Worm (Caenorhabditis elegans) whole organism, late embryonic: Measurements from ENCODE around the gene jun-1.

Experiments
- C08G9.2 ChIP-seq: sonication (generic microtip); optimal IDR thresholded peaks from 2 replicates; lab custom pipeline; 2016; ENCODE audit warnings: mild to moderate bottlenecking, missing genetic modification characterization, moderate library complexity, missing compliant biosample characterization
- C38D4.7 ChIP-seq: fragments of 200-800 bp; sonication (Bioruptor generic); optimal IDR thresholded peaks from 2 replicates; lab custom pipeline; 2018; ENCODE audit warnings: mild to moderate bottlenecking, missing genetic modification characterization, moderate library complexity, missing compliant biosample characterization
- T23F11.4 ChIP-seq: fragments of 200-800 bp; sonication (Bioruptor generic); optimal IDR thresholded peaks from 2 replicates; lab custom pipeline; 2018; ENCODE audit warnings: mild to moderate bottlenecking, missing genetic modification characterization, missing compliant biosample characterization
- ama-1 ChIP-seq: fragments of 150-350 bp; optimal IDR thresholded peaks from 2 replicates; lab custom pipeline; 2014
- ceh-14 ChIP-seq: sonication (generic microtip); optimal IDR thresholded peaks from 2 replicates; lab custom pipeline; 2016; ENCODE audit warnings: missing genotype, missing genetic modification characterization, missing compliant biosample characterization
- ceh-19 ChIP-seq: fragments of 200-800 bp; sonication (Bioruptor generic); optimal IDR thresholded peaks from 2 replicates; lab custom pipeline; 2018; ENCODE audit warnings: mild to moderate bottlenecking, missing genetic modification characterization, missing compliant biosample characterization
- ceh-2 ChIP-seq: sonication (generic microtip); optimal IDR thresholded peaks from 2 replicates; lab custom pipeline; 2016; ENCODE audit warnings: missing genotype, missing genetic modification characterization, missing compliant biosample characterization
- ceh-30 ChIP-seq: fragments of 150-350 bp; optimal IDR thresholded peaks from 2 replicates; lab custom pipeline; 2014; ENCODE audit warnings: missing biosample characterization, missing genetic modification characterization
- ceh-48 ChIP-seq: sonication (generic microtip); optimal IDR thresholded peaks from 2 replicates; lab custom pipeline; 2016; ENCODE audit warnings: missing genetic modification characterization, inconsistent platforms, missing compliant biosample characterization
- ceh-6 ChIP-seq: fragments of 200-800 bp; sonication (Bioruptor generic); optimal IDR thresholded peaks from 2 replicates; lab custom pipeline; 2018; ENCODE audit warnings: mild to moderate bottlenecking, missing genetic modification characterization, missing compliant biosample characterization
- dmd-4 ChIP-seq: sonication (generic microtip); optimal IDR thresholded peaks from 2 replicates; lab custom pipeline; 2016; ENCODE audit warnings: borderline replicate concordance, missing genetic modification characterization, missing compliant biosample characterization
- elt-2 ChIP-seq: sonication (generic microtip); optimal IDR thresholded peaks from 2 replicates; lab custom pipeline; 2016; ENCODE audit warnings: missing genetic modification reagents, missing genetic modification characterization, missing compliant biosample characterization
- eyg-1 ChIP-seq: sonication (generic microtip); optimal IDR thresholded peaks from 2 replicates; lab custom pipeline; 2016; ENCODE audit warnings: missing genotype, missing genetic modification characterization, missing compliant biosample characterization
- fax-1 ChIP-seq: sonication (generic microtip); optimal IDR thresholded peaks from 2 replicates; lab custom pipeline; 2016; ENCODE audit warnings: missing genotype, missing genetic modification characterization, missing compliant biosample characterization
- hlh-13 ChIP-seq: fragments of 200-800 bp; sonication (Bioruptor generic); optimal IDR thresholded peaks from 2 replicates; lab custom pipeline; 2018; ENCODE audit warnings: mild to moderate bottlenecking, missing genetic modification characterization, missing compliant biosample characterization
- lin-11 ChIP-seq: fragments of 200-800 bp; sonication (Bioruptor generic); optimal IDR thresholded peaks from 2 replicates; lab custom pipeline; 2018; ENCODE audit warnings: mild to moderate bottlenecking, missing genetic modification characterization, missing compliant biosample characterization
- madf-2 ChIP-seq: sonication (generic microtip); optimal IDR thresholded peaks from 2 replicates; lab custom pipeline; 2017; ENCODE audit warnings: missing genetic modification characterization, missing compliant biosample characterization
- nhr-232 ChIP-seq: sonication (generic microtip); optimal IDR thresholded peaks from 2 replicates; lab custom pipeline; 2016; ENCODE audit warnings: missing genetic modification characterization, missing compliant biosample characterization
- pat-9 ChIP-seq: fragments of 200-800 bp; sonication (Bioruptor generic); optimal IDR thresholded peaks from 2 replicates; lab custom pipeline; 2018; ENCODE audit warnings: mild to moderate bottlenecking, missing genetic modification characterization, moderate library complexity, missing compliant biosample characterization
- pax-1 ChIP-seq: fragments of 150-350 bp; optimal IDR thresholded peaks from 2 replicates; lab custom pipeline; 2014; ENCODE audit warnings: missing biosample characterization, missing genetic modification characterization
- pha-2 ChIP-seq: sonication (generic microtip); optimal IDR thresholded peaks from 2 replicates; lab custom pipeline; 2017; ENCODE audit warnings: mild to moderate bottlenecking, missing genetic modification characterization, missing compliant biosample characterization
- pros-1 ChIP-seq: fragments of 150-350 bp; optimal IDR thresholded peaks from 2 replicates; lab custom pipeline; 2014; ENCODE audit warnings: missing biosample characterization, missing genetic modification reagents, missing genetic modification characterization
- sdc-2 ChIP-seq: sonication (generic microtip); optimal IDR thresholded peaks from 2 replicates; lab custom pipeline; 2016; ENCODE audit warnings: missing genotype, missing genetic modification characterization, missing compliant biosample characterization
- sox-2 ChIP-seq: fragments of 200-800 bp; sonication (Bioruptor generic); IDR thresholded peaks from 2 replicates; pipeline ENCODE4 v1.3.6; 2022; ENCODE audit warnings: missing genetic modification reagents, missing genetic modification characterization, missing compliant biosample characterization
- sox-4 ChIP-seq: sonication (generic microtip); optimal IDR thresholded peaks from 2 replicates; lab custom pipeline; 2017; ENCODE audit warnings: mild to moderate bottlenecking, missing genetic modification characterization, inconsistent platforms, missing compliant biosample characterization
- syd-9 ChIP-seq: sonication (generic microtip); optimal IDR thresholded peaks from 2 replicates; lab custom pipeline; 2016; ENCODE audit warnings: mild to moderate bottlenecking, missing genetic modification characterization, moderate library complexity, missing compliant biosample characterization
- tbx-2 ChIP-seq: sonication (generic microtip); optimal IDR thresholded peaks from 2 replicates; lab custom pipeline; 2016; ENCODE audit warnings: missing genetic modification characterization, missing compliant biosample characterization
- ttx-3 ChIP-seq: sonication (generic microtip); optimal IDR thresholded peaks from 2 replicates; lab custom pipeline; 2016; ENCODE audit warnings: missing genetic modification reagents, missing genetic modification characterization, missing compliant biosample characterization
- unc-3 ChIP-seq, 2 experiments: fragments of 200-800 bp in 1 of 2; sonication (Bioruptor generic) in 1 of 2; sonication (generic microtip) in 1 of 2; conservative IDR thresholded peaks in 1 of 2; optimal IDR thresholded peaks in 1 of 2; 2 replicates each; pipeline versions ENCODE4 v1.3.6 to Lab custom; 2016 to 2022; ENCODE audit warnings: missing compliant biosample characterization in 2 of 2, missing genetic modification characterization in 2 of 2, missing genetic modification reagents in 1 of 2
- unc-42 ChIP-seq: sonication (generic microtip); optimal IDR thresholded peaks from 2 replicates; lab custom pipeline; 2016; ENCODE audit warnings: missing genotype, missing genetic modification characterization, missing compliant biosample characterization
- unc-55 ChIP-seq: sonication (generic microtip); optimal IDR thresholded peaks from 2 replicates; lab custom pipeline; 2017; ENCODE audit warnings: missing biosample characterization, missing genetic modification reagents, missing genetic modification characterization
- unc-86 ChIP-seq: sonication (generic microtip); optimal IDR thresholded peaks from 2 replicates; lab custom pipeline; 2016; ENCODE audit warnings: missing genetic modification characterization, missing compliant biosample characterization
- zip-5 ChIP-seq: sonication (generic microtip); optimal IDR thresholded peaks from 2 replicates; lab custom pipeline; 2016; ENCODE audit warnings: missing genetic modification characterization, missing compliant biosample characterization
- ztf-16 ChIP-seq: sonication (generic microtip); optimal IDR thresholded peaks from 2 replicates; lab custom pipeline; 2017; ENCODE audit warnings: missing genetic modification characterization, missing compliant biosample characterization

Gene jun-1

ce11 chrII:9127379-9127778 lies 14.4 kb downstream of the jun-1 start:
- TF ChIP-seq pha-2 (no peak), T23F11.4 (GFP tag; lab: Kevin White, UChicago) (no peak)
- TF ChIP-seq, all 69 proteins: peak for 0

- no peak for TF ChIP-seq ceh-14 (tag; lab: Kevin White, UChicago)
- TF ChIP-seq elt-2 (tag; lab: Kevin White, UChicago) = peak; percentile 75
These were observed 15.2 kb downstream of the jun-1 start for ce11 chrII:9128132-9128531.

- TF ChIP-seq ttx-3 (tag; lab: Kevin White, UChicago) = no peak
- no peak for TF ChIP-seq fax-1 (tag; lab: Kevin White, UChicago)
- TF ChIP-seq unc-42 (tag; lab: Kevin White, UChicago) = no peak
- TF ChIP-seq unc-55 (GFP tag; lab: Kevin White, UChicago) = no peak
- TF ChIP-seq unc-3 (GFP tag; conservative IDR thresholded peaks at IDR 0.05; lab: Robert Waterston, UW) = no peak
- no peak for TF ChIP-seq unc-3 (tag; optimal IDR thresholded peaks at IDR 0.05; lab: Kevin White, UChicago)
- TF ChIP-seq elt-2 (tag; lab: Kevin White, UChicago) = no peak
- TF ChIP-seq ama-1 (lab: Kevin White, UChicago) = no peak
- TF ChIP-seq unc-86 (tag; lab: Kevin White, UChicago) = no peak
- no peak for TF ChIP-seq madf-2 (tag; lab: Kevin White, UChicago)
- no peak for TF ChIP-seq zip-5 (tag; lab: Kevin White, UChicago)
- TF ChIP-seq ceh-2 (tag; lab: Kevin White, UChicago) = no peak
- no peak for TF ChIP-seq pax-1 (tag; lab: Kevin White, UChicago)
- TF ChIP-seq lin-11 (tag; lab: Kevin White, UChicago) = no peak
- no peak for TF ChIP-seq sox-2 (GFP tag; lab: Robert Waterston, UW)
- TF ChIP-seq nhr-232 (tag; lab: Kevin White, UChicago) = no peak
- TF ChIP-seq C08G9.2 (tag; lab: Kevin White, UChicago) = no peak
- TF ChIP-seq pha-2 = no peak
- TF ChIP-seq C38D4.7 (GFP tag; lab: Kevin White, UChicago) = no peak
- TF ChIP-seq tbx-2 (tag; lab: Kevin White, UChicago) = no peak
- TF ChIP-seq pat-9 (tag; lab: Kevin White, UChicago) = no peak
These were observed 17.4 kb downstream of the jun-1 start for ce11 chrII:9130339-9130738.

ce11 chrII:9131363-9131762 lies 18.4 kb downstream of the jun-1 start, which contains the start of gene C16D2.1:
C16D2.1 (plus strand) TSS chrII:9131663.
- TF ChIP-seq ama-1 (lab: Kevin White, UChicago) = no peak
- TF ChIP-seq eyg-1 (tag; lab: Kevin White, UChicago) = no peak
- no peak for TF ChIP-seq sox-4 (tag; lab: Kevin White, UChicago)

ce11 chrII:9132338-9132737 lies 19.4 kb downstream of the jun-1 start:
- no peak for TF ChIP-seq ceh-48 (tag; lab: Kevin White, UChicago)
- no peak for TF ChIP-seq ceh-30 (tag; lab: Kevin White, UChicago)
- no peak for TF ChIP-seq pros-1 (tag; lab: Kevin White, UChicago)
- TF ChIP-seq unc-55 (GFP tag; lab: Kevin White, UChicago) = no peak
- no peak for TF ChIP-seq hlh-13 (GFP tag; lab: Kevin White, UChicago)
- TF ChIP-seq madf-2 (tag; lab: Kevin White, UChicago) = no peak
- TF ChIP-seq ceh-19 (GFP tag; lab: Kevin White, UChicago) = no peak
- no peak for TF ChIP-seq ztf-16 (tag; lab: Kevin White, UChicago)
- no peak for TF ChIP-seq ceh-6
- TF ChIP-seq syd-9 = no peak
- TF ChIP-seq sdc-2 (tag; lab: Kevin White, UChicago) = no peak
- TF ChIP-seq dmd-4 = no peak
- TF ChIP-seq T23F11.4 (GFP tag; lab: Kevin White, UChicago) = no peak
